Fruit fly (Drosophila melanogaster) whole organism, embryonic: ENCODE data around the gene CG14515.

ENCODE experiments used
- Ada2b ChIP-seq: fragments of 200-800 bp; sonication (Bioruptor generic); IDR thresholded peaks from 2 replicates; pipeline ENCODE4 v1.3.6; 2022; ENCODE audit warnings: missing biosample characterization, missing genetic modification characterization
- B-H1 ChIP-seq: fragments of 200-800 bp; sonication (Bioruptor generic); IDR thresholded peaks from 3 replicates; pipeline ENCODE4 v1.3.6; 2022; ENCODE audit warnings: missing biosample characterization, missing genetic modification characterization
- CG10959 ChIP-seq: fragments of 200-800 bp; sonication (Bioruptor generic); IDR thresholded peaks from 2 replicates; pipeline ENCODE4 v1.3.6; 2022; ENCODE audit warnings: missing biosample characterization, missing genetic modification characterization
- CG12744 ChIP-seq: fragments of 200-800 bp; sonication (Bioruptor generic); optimal IDR thresholded peaks from 2 replicates; lab custom pipeline; 2016; ENCODE audit warnings: missing biosample characterization, missing genetic modification characterization
- CG13624 ChIP-seq: fragments of 200-800 bp; sonication (Bioruptor generic); optimal IDR thresholded peaks from 2 replicates; lab custom pipeline; 2016; ENCODE audit warnings: missing biosample characterization, missing genetic modification characterization
- CG13894 ChIP-seq: fragments of 200-800 bp; sonication (Bioruptor generic); optimal IDR thresholded peaks from 3 replicates; lab custom pipeline; 2018; ENCODE audit warnings: missing biosample characterization, mild to moderate bottlenecking, missing genetic modification characterization, moderate library complexity
- CG15011 ChIP-seq: fragments of 200-800 bp; sonication (Bioruptor generic); optimal IDR thresholded peaks from 3 replicates; lab custom pipeline; 2018; ENCODE audit warnings: missing biosample characterization, mild to moderate bottlenecking, missing genetic modification characterization
- CG16815 ChIP-seq: fragments of 200-800 bp; sonication (Bioruptor generic); optimal IDR thresholded peaks from 3 replicates; lab custom pipeline; 2017; ENCODE audit warnings: missing biosample characterization, mild to moderate bottlenecking, missing genetic modification characterization
- CG17568 ChIP-seq: fragments of 200-800 bp; sonication (Bioruptor generic); optimal IDR thresholded peaks from 2 replicates; lab custom pipeline; 2018; ENCODE audit warnings: missing biosample characterization, mild to moderate bottlenecking, missing genetic modification characterization, moderate library complexity
- CG2678 ChIP-seq: fragments of 200-800 bp; sonication (Bioruptor generic); optimal IDR thresholded peaks from 3 replicates; lab custom pipeline; 2019; ENCODE audit warnings: missing biosample characterization, mild to moderate bottlenecking, missing genetic modification characterization, moderate library complexity
- CG2889 ChIP-seq: fragments of 200-800 bp; sonication (Bioruptor generic); IDR thresholded peaks from 3 replicates; pipeline ENCODE4 v1.3.6; 2022; ENCODE audit warnings: missing biosample characterization, missing genetic modification characterization
- CG31388 ChIP-seq: fragments of 200-800 bp; sonication (Bioruptor generic); optimal IDR thresholded peaks from 2 replicates; lab custom pipeline; 2016; ENCODE audit warnings: missing biosample characterization, missing genetic modification characterization
- CG4404 ChIP-seq: fragments of 200-800 bp; sonication (Bioruptor generic); IDR thresholded peaks from 2 replicates; pipeline ENCODE4 v1.3.6; 2022; ENCODE audit warnings: missing biosample characterization, missing genetic modification characterization
- CG5245 ChIP-seq: fragments of 200-800 bp; sonication (Bioruptor generic); optimal IDR thresholded peaks from 3 replicates; lab custom pipeline; 2016; ENCODE audit warnings: missing biosample characterization, missing genetic modification characterization
- CG7786 ChIP-seq: fragments of 200-800 bp; sonication (Bioruptor generic); optimal IDR thresholded peaks from 2 replicates; lab custom pipeline; 2016; ENCODE audit warnings: missing biosample characterization, missing genetic modification characterization
- CG8388 ChIP-seq: fragments of 200-800 bp; sonication (Bioruptor generic); optimal IDR thresholded peaks from 2 replicates; lab custom pipeline; 2019; ENCODE audit warnings: missing biosample characterization, mild to moderate bottlenecking, missing genetic modification characterization, moderate library complexity
- CG8478 ChIP-seq: fragments of >200 bp; optimal IDR thresholded peaks from 2 replicates; lab custom pipeline; 2018
- D19B ChIP-seq: fragments of 200-800 bp; sonication (Bioruptor generic); optimal IDR thresholded peaks from 2 replicates; lab custom pipeline; 2017; ENCODE audit warnings: missing biosample characterization, mild to moderate bottlenecking, missing genetic modification characterization
- Dbx ChIP-seq: fragments of 200-800 bp; sonication (Bioruptor generic); IDR thresholded peaks from 3 replicates; pipeline ENCODE4 v1.3.6; 2022; ENCODE audit warnings: missing biosample characterization, missing genetic modification characterization
- Dip2 ChIP-seq: fragments of 200-800 bp; sonication (Bioruptor generic); IDR thresholded peaks from 2 replicates; pipeline ENCODE4 v1.3.6; 2022; ENCODE audit warnings: missing biosample characterization, missing genetic modification characterization
- Gsc ChIP-seq: fragments of 200-800 bp; sonication (Bioruptor generic); IDR thresholded peaks from 2 replicates; pipeline ENCODE4 v1.3.6; 2022; ENCODE audit warnings: missing biosample characterization, missing genetic modification characterization
- H2.0 ChIP-seq: fragments of 200-800 bp; sonication (Bioruptor generic); IDR thresholded peaks from 2 replicates; pipeline ENCODE4 v1.3.6; 2022; ENCODE audit warnings: missing biosample characterization, missing genetic modification characterization
- HLH54F ChIP-seq: fragments of 200-800 bp; sonication (Bioruptor generic); optimal IDR thresholded peaks from 3 replicates; lab custom pipeline; 2016; ENCODE audit warnings: missing biosample characterization, missing genetic modification characterization
- Hr39 ChIP-seq: fragments of >200 bp; optimal IDR thresholded peaks from 2 replicates; lab custom pipeline; 2017
- Hr78 ChIP-seq, 2 experiments: fragments of 200-800 bp in 1 of 2; fragments of >200 bp in 1 of 2; sonication (Bioruptor generic) in 1 of 2; optimal IDR thresholded peaks; 2 replicates each; lab custom pipeline; 2017 to 2019; ENCODE audit warnings: missing biosample characterization in 2 of 2, missing genetic modification characterization in 2 of 2, mild to moderate bottlenecking in 1 of 2, moderate library complexity in 1 of 2
- Mes4 ChIP-seq: fragments of 200-800 bp; sonication (Bioruptor generic); optimal IDR thresholded peaks from 2 replicates; lab custom pipeline; 2016; ENCODE audit warnings: missing biosample characterization, missing genetic modification characterization
- NC2β ChIP-seq: fragments of 200-800 bp; sonication (Bioruptor generic); optimal IDR thresholded peaks from 2 replicates; lab custom pipeline; 2016; ENCODE audit warnings: missing biosample characterization, missing genetic modification characterization
- NK7.1 ChIP-seq: fragments of 200-800 bp; sonication (Bioruptor generic); optimal IDR thresholded peaks from 3 replicates; lab custom pipeline; 2016; ENCODE audit warnings: missing biosample characterization, missing genetic modification characterization
- Opbp ChIP-seq: fragments of 200-800 bp; sonication (Bioruptor generic); IDR thresholded peaks from 3 replicates; pipeline ENCODE4 v1.3.6; 2022; ENCODE audit warnings: missing biosample characterization, missing genetic modification characterization; ENCODE audit not compliant: partially characterized antibody
- Rx ChIP-seq: fragments of 200-800 bp; sonication (Bioruptor generic); IDR thresholded peaks from 2 replicates; pipeline ENCODE4 v1.3.6; 2022; ENCODE audit warnings: missing biosample characterization, missing genetic modification characterization
- cad ChIP-seq: fragments of >200 bp; optimal IDR thresholded peaks from 2 replicates; lab custom pipeline; 2017; ENCODE audit warnings: missing biosample characterization, missing genetic modification characterization
- disco-r ChIP-seq: fragments of 200-800 bp; sonication (Bioruptor generic); optimal IDR thresholded peaks from 2 replicates; lab custom pipeline; 2016; ENCODE audit warnings: missing biosample characterization, missing genetic modification characterization
- emc ChIP-seq: fragments of 200-800 bp; sonication (Bioruptor generic); optimal IDR thresholded peaks from 2 replicates; lab custom pipeline; 2016; ENCODE audit warnings: missing biosample characterization, missing genetic modification characterization
- fd3F ChIP-seq: fragments of 200-800 bp; sonication (Bioruptor generic); optimal IDR thresholded peaks from 2 replicates; lab custom pipeline; 2018; ENCODE audit warnings: missing biosample characterization, mild to moderate bottlenecking, missing genetic modification characterization, moderate library complexity
- gcm ChIP-seq: fragments of 200-800 bp; sonication (Bioruptor generic); optimal IDR thresholded peaks from 2 replicates; lab custom pipeline; 2019; ENCODE audit warnings: missing biosample characterization, mild to moderate bottlenecking, missing genetic modification characterization, moderate library complexity
- insv ChIP-seq, 2 experiments: fragments of 200-800 bp; sonication (Bioruptor generic); optimal IDR thresholded peaks; 3 replicates each; lab custom pipeline; 2016 to 2018; ENCODE audit warnings: missing biosample characterization in 2 of 2, missing genetic modification characterization in 2 of 2
- lab ChIP-seq: fragments of 200-800 bp; sonication (Bioruptor generic); optimal IDR thresholded peaks from 3 replicates; lab custom pipeline; 2017; ENCODE audit warnings: missing biosample characterization, missing genetic modification characterization, mild to moderate bottlenecking, moderate library complexity, missing genetic modification reagents
- nmo ChIP-seq: fragments of 200-800 bp; sonication (Bioruptor generic); optimal IDR thresholded peaks from 2 replicates; lab custom pipeline; 2018; ENCODE audit warnings: missing biosample characterization, mild to moderate bottlenecking, missing genetic modification characterization, moderate library complexity
- pfk ChIP-seq: fragments of 200-800 bp; sonication (Bioruptor generic); optimal IDR thresholded peaks from 2 replicates; lab custom pipeline; 2018; ENCODE audit warnings: missing biosample characterization, mild to moderate bottlenecking, missing genetic modification characterization, moderate library complexity
- row ChIP-seq: fragments of 200-800 bp; sonication (Bioruptor generic); IDR thresholded peaks from 3 replicates; pipeline ENCODE4 v1.3.6; 2022; ENCODE audit warnings: missing biosample characterization, missing genetic modification characterization
- sc ChIP-seq, 3 experiments: fragments of >200 bp in 2 of 3; fragments of 200-800 bp in 1 of 3; sonication (Bioruptor generic) in 1 of 3; optimal IDR thresholded peaks; 2 replicates in 2 of 3; 3 replicates in 1 of 3; lab custom pipeline; 2017; ENCODE audit warnings: mild to moderate bottlenecking in 1 of 3, missing biosample characterization in 1 of 3, missing genetic modification characterization in 1 of 3, missing genetic modification reagents in 1 of 3
- seq ChIP-seq: fragments of 200-800 bp; sonication (Bioruptor generic); IDR thresholded peaks from 2 replicates; pipeline ENCODE4 v1.3.6; 2022; ENCODE audit warnings: missing biosample characterization, missing genetic modification characterization
- sqz ChIP-seq: fragments of 200-800 bp; sonication (Bioruptor generic); optimal IDR thresholded peaks from 3 replicates; lab custom pipeline; 2018; ENCODE audit warnings: missing biosample characterization, mild to moderate bottlenecking, missing genetic modification characterization
- tgo ChIP-seq: fragments of 200-800 bp; sonication (Bioruptor generic); IDR thresholded peaks from 3 replicates; pipeline ENCODE4 v1.3.6; 2022; ENCODE audit warnings: missing biosample characterization, missing genetic modification characterization
- ttk ChIP-seq: fragments of 200-800 bp; sonication (Bioruptor generic); IDR thresholded peaks from 2 replicates; pipeline ENCODE4 v2.1.2; 2022; ENCODE audit warnings: missing biosample characterization, missing genetic modification characterization
- tup ChIP-seq: fragments of 200-800 bp; sonication (Bioruptor generic); optimal IDR thresholded peaks from 2 replicates; lab custom pipeline; 2016; ENCODE audit warnings: missing biosample characterization, mild to moderate bottlenecking, missing genetic modification characterization, moderate library complexity
- unpg ChIP-seq: fragments of 200-800 bp; sonication (Bioruptor generic); optimal IDR thresholded peaks from 3 replicates; lab custom pipeline; 2018; ENCODE audit warnings: missing biosample characterization, mild to moderate bottlenecking, missing genetic modification characterization, moderate library complexity
- zf30C ChIP-seq: fragments of 200-800 bp; sonication (Bioruptor generic); optimal IDR thresholded peaks from 3 replicates; lab custom pipeline; 2018; ENCODE audit warnings: missing biosample characterization, mild to moderate bottlenecking, missing genetic modification characterization

The CG14515 gene

DNA sequence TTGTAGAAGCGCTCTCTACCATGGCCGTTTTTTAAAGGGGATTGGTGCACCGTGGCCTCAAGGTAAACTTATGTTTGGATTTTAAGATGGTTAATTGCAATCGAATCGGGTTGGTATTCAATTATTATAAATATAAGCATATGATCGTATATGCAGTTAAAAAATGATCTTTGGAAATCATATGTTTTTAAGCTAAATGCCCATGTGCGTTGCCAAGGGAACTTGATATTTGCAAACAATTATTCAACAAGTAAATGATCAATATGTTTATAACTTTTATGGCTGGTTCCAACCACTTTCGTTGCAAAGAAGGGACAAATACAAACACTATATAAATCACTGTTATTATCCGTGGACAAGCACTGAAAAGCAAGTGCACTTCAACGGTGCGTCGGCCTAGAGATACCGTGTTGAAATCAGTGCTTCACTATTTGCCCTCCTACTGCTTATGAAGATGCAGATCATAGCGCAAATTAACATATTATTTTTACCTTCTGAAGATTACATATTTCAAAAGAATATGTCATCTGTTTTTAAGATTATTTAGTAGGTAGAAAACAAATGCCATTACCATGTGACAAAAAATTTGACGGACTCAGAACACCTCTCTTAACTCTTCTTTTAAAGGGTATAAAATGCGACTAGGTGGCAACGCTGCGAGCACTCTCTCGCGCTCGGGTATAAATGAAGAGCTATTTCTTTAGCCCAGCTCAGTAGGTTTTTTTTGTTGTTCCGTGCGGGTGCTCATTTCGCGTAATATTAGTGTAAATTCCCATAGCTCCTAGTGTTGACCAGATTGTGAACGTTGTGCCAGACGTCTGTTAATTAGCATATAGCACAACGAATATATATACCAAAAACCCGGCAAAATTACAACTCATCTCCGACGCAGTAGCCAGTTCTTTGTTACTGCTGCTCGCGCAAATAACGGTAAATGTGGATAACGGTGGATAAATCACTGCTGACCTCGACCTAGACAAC lies 39.6 kb upstream of the CG14515 start, which contains the start of gene rdog (continued):
- TF ChIP-seq Rx (GFP tag; lab: Robert Waterston, UW) (peak; percentile 42; the same call in 1 of the 2 replicates), CG12744 (GFP tag; lab: Kevin White, UChicago) (peak; percentile 74), CG16815 (GFP tag; lab: Kevin White, UChicago) (peak; percentile 79), tgo (GFP tag; lab: Robert Waterston, UW) (peak; percentile 64), Opbp (GFP tag; lab: Robert Waterston, UW) (0 out of 3 replicates have a peak, but pooled peaks have one; percentile 46), CG8478 (lab: Kevin White, UChicago) (no peak), CG10959 (GFP tag; lab: Robert Waterston, UW) (no peak), Ada2b (GFP tag; lab: Robert Waterston, UW) (peak; percentile 49), pfk (GFP tag; lab: Kevin White, UChicago) (no peak), tup (GFP tag; lab: Kevin White, UChicago) (peak; percentile 4), Mes4 (GFP tag; lab: Kevin White, UChicago) (peak; percentile 68), CG2889 (GFP tag; lab: Robert Waterston, UW) (no peak), zf30C (no peak), NK7.1 (GFP tag; lab: Kevin White, UChicago) (peak; percentile 62), NC2β (GFP tag; lab: Kevin White, UChicago) (peak; percentile 85), lab (GFP tag; lab: Kevin White, UChicago) (peak; percentile 84), Dbx (GFP tag; lab: Robert Waterston, UW) (peak; percentile 43; the same call in 1 of the 3 replicates), emc (GFP tag; lab: Kevin White, UChicago) (peak; percentile 69), CG31388 (peak; percentile 65), disco-r (GFP tag; lab: Kevin White, UChicago) (peak; percentile 78), CG4404 (peak; percentile 69), nmo (GFP tag; lab: Kevin White, UChicago) (no peak), Hr39 (lab: Kevin White, UChicago) (no peak), HLH54F (GFP tag; lab: Kevin White, UChicago) (peak; percentile 78), sqz (peak; percentile 38), CG5245 (GFP tag; lab: Kevin White, UChicago) (peak; percentile 57), cad (GFP tag; lab: Kevin White, UChicago) (no peak), CG15011 (GFP tag; lab: Kevin White, UChicago) (peak; percentile 75), sc (optimal IDR thresholded peaks at IDR 0.05; lab: Kevin White, UChicago) (no peak), sc (GFP tag; optimal IDR thresholded peaks at IDR 0.05; lab: Kevin White, UChicago) (peak; percentile 62), CG17568 (GFP tag; lab: Kevin White, UChicago) (no peak), row (GFP tag; lab: Robert Waterston, UW) (peak; percentile 100), CG13624 (GFP tag; lab: Kevin White, UChicago) (peak; percentile 85), B-H1 (GFP tag; lab: Robert Waterston, UW) (peak; percentile 17; the same call in 1 of the 3 replicates), Dip2 (GFP tag; lab: Robert Waterston, UW) (no peak), seq (GFP tag; lab: Robert Waterston, UW) (peak; percentile 45), insv (GFP tag; optimal IDR thresholded peaks at IDR 0.05; lab: Kevin White, UChicago) (peak; percentile 33 to 40), CG13894 (peak; percentile 89), CG2678 (tag; lab: Kevin White, UChicago) (peak; percentile 87), Hr78 (GFP tag; optimal IDR thresholded peaks at IDR 0.05; lab: Kevin White, UChicago) (no peak), unpg (GFP tag; lab: Kevin White, UChicago) (peak; percentile 77), fd3F (GFP tag; lab: Kevin White, UChicago) (peak; percentile 31), D19B (peak; percentile 99), CG7786 (GFP tag; lab: Kevin White, UChicago) (peak; percentile 80), ttk (GFP tag; lab: Robert Waterston, UW) (peak; percentile 32; the same call in 1 of the 2 replicates), CG8388 (GFP tag; lab: Kevin White, UChicago) (peak; percentile 73), gcm (peak; percentile 68), H2.0 (GFP tag; lab: Robert Waterston, UW) (peak; percentile 36; the same call in 1 of the 2 replicates), Gsc (GFP tag; lab: Robert Waterston, UW) (no peak; the same call in 1 of the 2 replicates)
